Worm (Caenorhabditis elegans): ENCODE data around the gene R31.2.

DNA sequence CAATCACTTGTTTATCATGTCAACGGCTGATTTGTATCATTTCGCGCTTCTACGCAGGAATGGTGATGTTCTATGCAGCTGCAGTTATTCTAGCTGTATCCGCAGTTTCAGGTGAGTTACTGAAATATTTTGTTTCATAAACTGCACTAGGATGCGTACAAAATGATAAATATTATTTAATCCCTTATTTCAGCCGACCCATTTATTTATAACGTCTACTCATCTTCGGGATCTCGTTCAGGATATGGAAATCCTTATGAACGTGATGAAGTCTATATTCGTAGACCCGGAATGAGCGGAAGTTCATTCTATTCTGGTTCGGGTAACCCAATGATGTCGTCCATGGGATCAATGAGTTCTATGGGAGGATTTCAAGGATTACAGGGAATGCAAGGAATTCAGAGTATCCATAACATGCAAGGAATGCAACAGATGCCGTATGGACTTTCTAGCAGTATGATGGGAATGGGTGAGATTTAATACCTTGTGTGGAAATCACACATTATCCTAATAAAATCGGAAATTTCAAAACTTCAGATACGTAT, 11.7 kb downstream of the R31.2 start, which contains the start of gene F58H1.2:
- no peak for TF ChIP-seq W03F9.2 (tag; optimal IDR thresholded peaks at IDR 0.05)
- no peak for TF ChIP-seq him-1 (tag; optimal IDR thresholded peaks at IDR 0.05)

Data from whole organism, L4/young adult.